Worm (Caenorhabditis elegans): ENCODE results near the gene gyf-1.

gyf-1 gene

DNA sequence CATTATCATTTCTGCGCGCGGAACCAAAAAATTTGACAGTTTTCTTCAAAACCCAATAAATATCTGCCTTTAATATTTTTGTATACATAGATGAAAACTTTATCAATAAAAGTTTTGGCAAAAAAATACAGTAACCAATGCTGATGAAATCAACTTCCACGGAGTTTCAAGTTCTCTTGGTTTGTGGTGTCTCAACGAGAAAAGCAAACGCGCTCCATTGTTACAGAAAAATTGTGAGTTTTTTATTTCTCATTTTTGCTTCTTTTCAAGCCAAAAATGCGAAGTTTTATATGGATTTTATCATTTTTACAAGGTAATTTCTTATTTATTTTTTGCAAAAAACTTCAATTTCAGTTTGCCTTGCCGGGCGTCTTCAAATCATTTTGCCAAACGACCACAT is 50.6 kb downstream of the gyf-1 start, which contains the start of gene T14B4.3 (continued):
- TF ChIP-seq lin-35 (GFP tag; optimal IDR thresholded peaks at IDR 0.05) (peak; percentile 57 to 85), nhr-47 (tag; optimal IDR thresholded peaks at IDR 0.05) (peak; percentile 61), lin-13 (GFP tag; optimal IDR thresholded peaks at IDR 0.05) (peak; percentile 59), xbp-1 (tag; optimal IDR thresholded peaks at IDR 0.05) (peak; percentile 50), efl-3 (GFP tag; optimal IDR thresholded peaks at IDR 0.05) (no peak), unc-86 (tag; optimal IDR thresholded peaks at IDR 0.05) (peak; percentile 14), sox-4 (tag; optimal IDR thresholded peaks at IDR 0.05) (peak; percentile 20), pag-3 (tag; optimal IDR thresholded peaks at IDR 0.05; ENCODE audit: borderline replicate concordance, insufficient read depth) (no peak), nhr-90 (tag; optimal IDR thresholded peaks at IDR 0.05; ENCODE audit: poor library complexity) (peak; percentile 59), mab-9 (GFP tag; IDR thresholded peaks at IDR 0.05) (no peak), ceh-63 (GFP tag; optimal IDR thresholded peaks at IDR 0.05) (no peak), unc-130 (tag; optimal IDR thresholded peaks at IDR 0.05) (no peak), nhr-84 (tag; optimal IDR thresholded peaks at IDR 0.05) (no peak), hlh-4 (tag; optimal IDR thresholded peaks at IDR 0.05) (no peak), fkh-4 (tag; optimal IDR thresholded peaks at IDR 0.05; ENCODE audit: borderline replicate concordance) (no peak), ces-1 (GFP tag; optimal IDR thresholded peaks at IDR 0.05) (no peak), tlp-1 (tag; optimal IDR thresholded peaks at IDR 0.05) (no peak), tbx-2 (tag; optimal IDR thresholded peaks at IDR 0.05) (peak; percentile 54), unc-98 (GFP tag; IDR thresholded peaks at IDR 0.05) (no peak), ceh-90 (tag; optimal IDR thresholded peaks at IDR 0.05) (no peak), lin-39 (tag; optimal IDR thresholded peaks at IDR 0.05) (no peak), rnt-1 (tag; optimal IDR thresholded peaks at IDR 0.05) (peak; percentile 88), irx-1 (tag; optimal IDR thresholded peaks at IDR 0.05) (no peak), fos-1 (tag; optimal IDR thresholded peaks at IDR 0.05) (no peak), lin-15B (tag; optimal IDR thresholded peaks at IDR 0.05) (peak; percentile 78), skn-1 (tag; optimal IDR thresholded peaks at IDR 0.05) (peak; percentile 43), nhr-76 (tag; optimal IDR thresholded peaks at IDR 0.05) (no peak), alr-1 (tag; optimal IDR thresholded peaks at IDR 0.05; ENCODE audit: borderline replicate concordance) (no peak), ets-5 (GFP tag; IDR thresholded peaks at IDR 0.05) (no peak), jun-1 (tag; optimal IDR thresholded peaks at IDR 0.05) (peak; percentile 26), blmp-1 (tag; optimal IDR thresholded peaks at IDR 0.05) (peak; percentile 61), F16B12.6 (tag; optimal IDR thresholded peaks at IDR 0.05) (peak; percentile 46)

DNA sequence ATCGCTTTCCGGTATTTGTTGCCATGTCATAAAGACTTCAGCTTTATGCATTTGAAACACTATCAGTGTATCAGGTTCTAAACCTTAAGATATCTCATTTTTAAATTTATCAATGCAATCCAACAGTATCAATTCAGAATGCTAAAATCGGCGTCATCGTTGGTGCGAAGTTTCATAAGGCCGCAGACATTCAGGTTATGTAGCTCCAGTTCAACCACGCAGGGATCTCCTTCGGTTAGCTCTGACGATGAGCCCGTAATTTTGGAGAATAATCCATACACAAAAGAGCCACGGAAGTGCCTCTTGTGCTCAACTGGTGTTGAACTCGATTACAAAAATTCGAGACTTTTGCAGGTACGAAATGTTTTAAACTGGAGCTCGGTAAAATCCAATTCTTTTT is 52.0 kb downstream of the gyf-1 start, which contains the start of gene mrps-18.C:
Gene mrps-18.C (plus strand): TSS at position 138 of the 400 bp plus-strand sequence.
- TF ChIP-seq ets-5 (GFP tag; IDR thresholded peaks at IDR 0.05) = no peak
- TF ChIP-seq lin-15B (tag; optimal IDR thresholded peaks at IDR 0.05) = no peak
- no peak for TF ChIP-seq egl-27 (tag; optimal IDR thresholded peaks at IDR 0.05)
- TF ChIP-seq nhr-76 (tag; optimal IDR thresholded peaks at IDR 0.05) = no peak
- no peak for TF ChIP-seq lir-3 (tag; optimal IDR thresholded peaks at IDR 0.05; ENCODE audit: poor library complexity)
- TF ChIP-seq nhr-71 (tag; optimal IDR thresholded peaks at IDR 0.05) = no peak
- no peak for TF ChIP-seq jun-1 (tag; optimal IDR thresholded peaks at IDR 0.05)
- no peak for TF ChIP-seq mef-2 (tag; optimal IDR thresholded peaks at IDR 0.05)
- TF ChIP-seq nhr-84 (tag; optimal IDR thresholded peaks at IDR 0.05) = no peak
- TF ChIP-seq C34B4.2 (tag; optimal IDR thresholded peaks at IDR 0.05) = no peak
- no peak for TF ChIP-seq tlp-1 (tag; optimal IDR thresholded peaks at IDR 0.05)
- no peak for TF ChIP-seq hlh-17 (GFP tag; optimal IDR thresholded peaks at IDR 0.05; ENCODE audit: borderline replicate concordance)
- no peak for TF ChIP-seq nhr-47 (tag; optimal IDR thresholded peaks at IDR 0.05)
- TF ChIP-seq nhr-19 (GFP tag; conservative IDR thresholded peaks at IDR 0.05) = no peak
- no peak for TF ChIP-seq ama-1 (optimal IDR thresholded peaks at IDR 0.05)
- TF ChIP-seq ceh-88 (GFP tag; IDR thresholded peaks at IDR 0.05) = no peak
- TF ChIP-seq nhr-85 (tag) = no peak
- TF ChIP-seq fos-1 (tag; optimal IDR thresholded peaks at IDR 0.05) = no peak
- no peak for TF ChIP-seq F16B12.6 (tag; optimal IDR thresholded peaks at IDR 0.05)

All from whole organism, L1 larva.